Worm (Caenorhabditis elegans) whole organism, L4 larva: ENCODE data around the gene scrm-7.

ENCODE experiments used
- F26F4.8 ChIP-seq: fragments of 200-800 bp; sonication (Bioruptor generic); conservative IDR thresholded peaks from 2 replicates; pipeline ENCODE4 v1.3.6; 2022; ENCODE audit warnings: missing genetic modification characterization, missing compliant biosample characterization
- F44E2.7 ChIP-seq: fragments of 200-800 bp; sonication (Bioruptor generic); IDR thresholded peaks from 2 replicates; pipeline ENCODE4 v2.1.2; 2022; ENCODE audit warnings: missing genetic modification characterization, missing compliant biosample characterization
- R02D3.7 ChIP-seq: fragments of 150-350 bp; sonication (generic microtip); optimal IDR thresholded peaks from 3 replicates; lab custom pipeline; 2014; ENCODE audit warnings: missing biosample characterization, missing genetic modification characterization
- T20F7.1 ChIP-seq: fragments of 200-800 bp; sonication (Bioruptor generic); optimal IDR thresholded peaks from 2 replicates; lab custom pipeline; 2018; ENCODE audit warnings: mild to moderate bottlenecking, missing genetic modification characterization, missing compliant biosample characterization
- Y48G9A.11 ChIP-seq: fragments of 200-800 bp; sonication (Bioruptor generic); IDR thresholded peaks from 2 replicates; pipeline ENCODE4 v1.3.6; 2022; ENCODE audit warnings: missing genetic modification reagents, missing genetic modification characterization, missing compliant biosample characterization
- aha-1 ChIP-seq: fragments of 150-350 bp; peaks from one replicate; lab custom pipeline; 2014; ENCODE audit warnings: missing biosample characterization, missing genetic modification characterization
- ceh-20 ChIP-seq: fragments of 200-800 bp; sonication (Bioruptor generic); IDR thresholded peaks from 2 replicates; pipeline ENCODE4 v1.3.6; 2022; ENCODE audit warnings: missing genetic modification reagents, missing genetic modification characterization, missing compliant biosample characterization
- ceh-28 ChIP-seq: fragments of 150-350 bp; optimal IDR thresholded peaks from 2 replicates; lab custom pipeline; 2014; ENCODE audit warnings: missing biosample characterization, missing genetic modification reagents, missing genetic modification characterization
- ceh-44 ChIP-seq: fragments of 200-800 bp; sonication (Bioruptor generic); IDR thresholded peaks from 2 replicates; pipeline ENCODE4 v1.3.6; 2022; ENCODE audit warnings: missing genetic modification reagents, missing genetic modification characterization, missing compliant biosample characterization
- cey-2 ChIP-seq: sonication (generic microtip); optimal IDR thresholded peaks from 3 replicates; lab custom pipeline; 2017; ENCODE audit warnings: missing genetic modification characterization, mild to moderate bottlenecking, missing compliant biosample characterization, antibody characterized with exemption, borderline replicate concordance; ENCODE audit not compliant: insufficient read depth
- daf-16 ChIP-seq, 3 experiments: sonication (generic microtip); optimal IDR thresholded peaks; 2 replicates each; lab custom pipeline; 2016 to 2017; ENCODE audit warnings: missing genetic modification characterization in 3 of 3, missing genetic modification reagents in 3 of 3, mild to moderate bottlenecking in 2 of 3, missing compliant biosample characterization in 2 of 3, missing biosample characterization in 1 of 3, moderate library complexity in 1 of 3
- duxl-1 ChIP-seq: sonication (generic microtip); optimal IDR thresholded peaks from 2 replicates; lab custom pipeline; 2016; ENCODE audit warnings: mild to moderate bottlenecking, missing genetic modification characterization, moderate library complexity, missing compliant biosample characterization; ENCODE audit not compliant: poor library complexity
- fos-1 ChIP-seq: fragments of 150-350 bp; optimal IDR thresholded peaks from 2 replicates; lab custom pipeline; 2014; ENCODE audit warnings: missing biosample characterization, missing genetic modification characterization
- hlh-30 ChIP-seq: sonication (generic microtip); optimal IDR thresholded peaks from 2 replicates; lab custom pipeline; 2017; ENCODE audit warnings: antibody characterized with exemption, mild to moderate bottlenecking, missing genetic modification characterization, missing compliant biosample characterization; ENCODE audit not compliant: insufficient read depth
- lin-13 ChIP-seq: fragments of 150-350 bp; optimal IDR thresholded peaks from 2 replicates; lab custom pipeline; 2014; ENCODE audit warnings: missing biosample characterization, missing genetic modification reagents, missing genetic modification characterization
- lsy-2 ChIP-seq, 2 experiments: fragments of 150-350 bp in 1 of 2; sonication (generic microtip) in 1 of 2; optimal IDR thresholded peaks; 2 replicates each; lab custom pipeline; 2014 to 2017; ENCODE audit warnings: missing biosample characterization in 2 of 2, missing genetic modification characterization in 2 of 2
- mxl-2 ChIP-seq: fragments of 200-800 bp; sonication (Bioruptor generic); conservative IDR thresholded peaks from 2 replicates; pipeline ENCODE4 v1.3.6; 2022; ENCODE audit warnings: missing genetic modification reagents, missing genetic modification characterization, missing compliant biosample characterization
- mxl-3 ChIP-seq: fragments of 200-800 bp; sonication (Bioruptor generic); optimal IDR thresholded peaks from 2 replicates; lab custom pipeline; 2018; ENCODE audit warnings: mild to moderate bottlenecking, missing genetic modification characterization, missing compliant biosample characterization
- nhr-102 ChIP-seq: sonication (generic microtip); optimal IDR thresholded peaks from 2 replicates; lab custom pipeline; 2016; ENCODE audit warnings: mild to moderate bottlenecking, missing genetic modification characterization, moderate library complexity, missing compliant biosample characterization
- nhr-11 ChIP-seq: fragments of 150-350 bp; optimal IDR thresholded peaks from 2 replicates; lab custom pipeline; 2014; ENCODE audit warnings: missing biosample characterization, missing genetic modification characterization
- nhr-237 ChIP-seq: sonication (generic microtip); optimal IDR thresholded peaks from 2 replicates; lab custom pipeline; 2017; ENCODE audit warnings: missing biosample characterization, missing genetic modification characterization
- nhr-25 ChIP-seq: sonication (generic microtip); optimal IDR thresholded peaks from 2 replicates; lab custom pipeline; 2017; ENCODE audit warnings: missing genetic modification characterization, mild to moderate bottlenecking, missing compliant biosample characterization, antibody characterized with exemption, moderate library complexity, borderline replicate concordance; ENCODE audit not compliant: insufficient read depth
- nhr-28 ChIP-seq: fragments of 150-350 bp; optimal IDR thresholded peaks from 2 replicates; lab custom pipeline; 2014; ENCODE audit warnings: missing biosample characterization, missing genetic modification characterization
- nhr-76 ChIP-seq: fragments of 150-350 bp; optimal IDR thresholded peaks from 2 replicates; lab custom pipeline; 2014; ENCODE audit warnings: missing biosample characterization, missing genetic modification characterization
- nhr-77 ChIP-seq: fragments of 150-350 bp; optimal IDR thresholded peaks from 2 replicates; lab custom pipeline; 2014; ENCODE audit warnings: missing biosample characterization, missing genetic modification characterization
- pha-4 ChIP-seq, 2 experiments: fragments of 150-350 bp in 1 of 2; fragments of 200-800 bp in 1 of 2; sonication (Bioruptor generic) in 1 of 2; IDR thresholded peaks in 1 of 2; optimal IDR thresholded peaks in 1 of 2; 2 replicates each; pipeline versions ENCODE4 v1.3.6 to Lab custom; 2014 to 2022; ENCODE audit warnings: missing genetic modification characterization in 2 of 2, missing genetic modification reagents in 2 of 2, missing biosample characterization in 1 of 2, missing compliant biosample characterization in 1 of 2
- pqm-1 ChIP-seq: sonication (generic microtip); optimal IDR thresholded peaks from 2 replicates; lab custom pipeline; 2017; ENCODE audit warnings: missing biosample characterization, missing genetic modification characterization
- rbr-2 ChIP-seq: sonication (generic microtip); optimal IDR thresholded peaks from 2 replicates; lab custom pipeline; 2016; ENCODE audit warnings: missing genotype, missing genetic modification characterization, missing compliant biosample characterization
- skn-1 ChIP-seq: fragments of 150-350 bp; optimal IDR thresholded peaks from 2 replicates; lab custom pipeline; 2014; ENCODE audit warnings: missing biosample characterization, missing genetic modification characterization
- snpc-4 ChIP-seq: fragments of 150-350 bp; optimal IDR thresholded peaks from 2 replicates; lab custom pipeline; 2014; ENCODE audit warnings: missing biosample characterization, missing genetic modification characterization
- spr-1 ChIP-seq: sonication (generic microtip); optimal IDR thresholded peaks from 2 replicates; lab custom pipeline; 2016; ENCODE audit warnings: mild to moderate bottlenecking, missing genetic modification characterization, missing compliant biosample characterization
- spr-3 ChIP-seq: fragments of 200-800 bp; sonication (Bioruptor generic); optimal IDR thresholded peaks from 2 replicates; lab custom pipeline; 2018; ENCODE audit warnings: mild to moderate bottlenecking, missing genetic modification characterization, missing compliant biosample characterization
- tag-97 ChIP-seq: fragments of 200-800 bp; sonication (Bioruptor generic); IDR thresholded peaks from 2 replicates; pipeline ENCODE4 v1.3.6; 2022; ENCODE audit warnings: missing genetic modification characterization, missing compliant biosample characterization
- unc-39 ChIP-seq: sonication (generic microtip); optimal IDR thresholded peaks from 2 replicates; lab custom pipeline; 2017; ENCODE audit warnings: missing biosample characterization, missing genetic modification characterization
- unc-62 ChIP-seq, 3 experiments: fragments of 150-350 bp in 1 of 3; sonication (generic microtip); optimal IDR thresholded peaks in 2 of 3; peaks in 1 of 3; 1 replicate in 1 of 3; 2 replicates in 2 of 3; lab custom pipeline; 2014 to 2017; ENCODE audit warnings: missing biosample characterization in 3 of 3, missing genetic modification characterization in 3 of 3, missing genetic modification reagents in 3 of 3, missing genotype in 1 of 3
- vab-7 ChIP-seq: fragments of 200-800 bp; sonication (Bioruptor generic); IDR thresholded peaks from 2 replicates; pipeline ENCODE4 v1.3.6; 2022; ENCODE audit warnings: missing genetic modification reagents, missing genetic modification characterization, missing compliant biosample characterization
- zip-11 ChIP-seq: fragments of 200-800 bp; sonication (Bioruptor generic); IDR thresholded peaks from 2 replicates; pipeline ENCODE4 v1.3.6; 2022; ENCODE audit warnings: missing genetic modification characterization, missing compliant biosample characterization
- zip-2 ChIP-seq: fragments of 150-350 bp; optimal IDR thresholded peaks from 2 replicates; lab custom pipeline; 2014; ENCODE audit warnings: missing biosample characterization, missing genetic modification characterization
- ztf-7 ChIP-seq: fragments of 150-350 bp; optimal IDR thresholded peaks from 2 replicates; lab custom pipeline; 2014; ENCODE audit warnings: missing biosample characterization, missing genetic modification characterization

scrm-7 gene

ce11 chrV:14821553-14821952, 42.0 kb upstream of the scrm-7 start, which contains the start of gene W06A7.2:
Gene W06A7.2, plus strand, starts transcription at chrV:14821853.
- TF ChIP-seq unc-62 (GFP tag; optimal IDR thresholded peaks at IDR 0.05 in 1 of 2; lab: Kevin White, UChicago) (no peak), unc-62 (tag; optimal IDR thresholded peaks at IDR 0.05; lab: Kevin White, UChicago) (no peak), ztf-7 (no peak), nhr-77 (tag; lab: Kevin White, UChicago) (no peak), tag-97 (GFP tag; lab: Robert Waterston, UW) (no peak), duxl-1 (tag; lab: Kevin White, UChicago) (no peak), zip-2 (tag; lab: Kevin White, UChicago) (no peak), spr-3 (GFP tag; lab: Kevin White, UChicago) (no peak), pqm-1 (no peak), ceh-28 (no peak), ceh-44 (GFP tag; lab: Robert Waterston, UW) (no peak), mxl-2 (no peak), zip-11 (GFP tag; lab: Robert Waterston, UW) (no peak), unc-39 (no peak), lsy-2 (tag; optimal IDR thresholded peaks at IDR 0.05; lab: Kevin White, UChicago) (no peak), nhr-76 (tag; lab: Kevin White, UChicago) (no peak)
- TF ChIP-seq, all 104 proteins: peak for 0

ce11 chrV:14820314-14820713, 40.8 kb upstream of the scrm-7 start:
- no peak for TF ChIP-seq tag-97 (GFP tag; lab: Robert Waterston, UW)
- TF ChIP-seq cey-2: no peak
- peak in 1 of 2 experiments; percentile 18 for TF ChIP-seq daf-16 (GFP tag; optimal IDR thresholded peaks at IDR 0.05; lab: Kevin White, UChicago)
- TF ChIP-seq daf-16 (tag; optimal IDR thresholded peaks at IDR 0.05; lab: Kevin White, UChicago): no peak
- TF ChIP-seq T20F7.1 (GFP tag; lab: Kevin White, UChicago): no peak
- no peak for TF ChIP-seq pqm-1
- TF ChIP-seq pha-4 (GFP tag; IDR thresholded peaks at IDR 0.05; lab: Robert Waterston, UW): no peak
- no peak for TF ChIP-seq pha-4 (tag; optimal IDR thresholded peaks at IDR 0.05; lab: Kevin White, UChicago)
- TF ChIP-seq mxl-3 (GFP tag; lab: Kevin White, UChicago): peak; percentile 22
- no peak for TF ChIP-seq nhr-11 (tag; lab: Kevin White, UChicago)
- no peak for TF ChIP-seq R02D3.7 (tag; lab: Kevin White, UChicago)
- no peak for TF ChIP-seq spr-1
- no peak for TF ChIP-seq nhr-237 (tag; lab: Kevin White, UChicago)
- no peak for TF ChIP-seq ceh-20 (GFP tag; lab: Robert Waterston, UW)
- no peak for TF ChIP-seq lin-13 (GFP tag; lab: Kevin White, UChicago)
- peak; percentile 1 for TF ChIP-seq nhr-28 (tag; lab: Kevin White, UChicago)
- TF ChIP-seq zip-2 (tag; lab: Kevin White, UChicago): no peak

- TF ChIP-seq Y48G9A.11 (GFP tag; lab: Robert Waterston, UW): no peak
- TF ChIP-seq hlh-30 (tag; lab: Kevin White, UChicago): peak; percentile 44
- TF ChIP-seq, all 104 proteins: peak for 1
Observed at ce11 chrV:14815500-14815899, 36.0 kb upstream of the scrm-7 start, which contains the start of gene rin-1. Gene rin-1, minus strand, starts transcription at chrV:14815600.

ce11 chrV:14813566-14813965, 34.0 kb upstream of the scrm-7 start:
- peak in 1 of 2 experiments; percentile 61 for TF ChIP-seq lsy-2 (tag; optimal IDR thresholded peaks at IDR 0.05; lab: Kevin White, UChicago)
- no peak for TF ChIP-seq rbr-2
- no peak for TF ChIP-seq F26F4.8

ce11 chrV:14806204-14806737, 26.7 kb upstream of the scrm-7 start:
- TF ChIP-seq spr-1 (no peak), nhr-25 (peak; percentile 46), aha-1 (tag; lab: Kevin White, UChicago) (peak; percentile 60), vab-7 (GFP tag; lab: Robert Waterston, UW) (no peak), skn-1 (tag; lab: Kevin White, UChicago) (no peak), hlh-30 (tag; lab: Kevin White, UChicago) (no peak), ceh-28 (no peak), snpc-4 (tag; lab: Kevin White, UChicago) (no peak), pha-4 (GFP tag; IDR thresholded peaks at IDR 0.05; lab: Robert Waterston, UW) (no peak), pha-4 (tag; optimal IDR thresholded peaks at IDR 0.05; lab: Kevin White, UChicago) (no peak), Y48G9A.11 (GFP tag; lab: Robert Waterston, UW) (no peak), ceh-44 (GFP tag; lab: Robert Waterston, UW) (no peak), unc-62 (GFP tag; optimal IDR thresholded peaks at IDR 0.05 in 1 of 2; lab: Kevin White, UChicago) (peak in 1 of 2 experiments; percentile 98), unc-62 (tag; optimal IDR thresholded peaks at IDR 0.05; lab: Kevin White, UChicago) (no peak), F44E2.7 (no peak), nhr-237 (tag; lab: Kevin White, UChicago) (no peak), fos-1 (tag; lab: Kevin White, UChicago) (no peak), nhr-102 (no peak)
